Worm (Caenorhabditis elegans): ENCODE results near the gene T07D3.2.

Gene T07D3.2

DNA sequence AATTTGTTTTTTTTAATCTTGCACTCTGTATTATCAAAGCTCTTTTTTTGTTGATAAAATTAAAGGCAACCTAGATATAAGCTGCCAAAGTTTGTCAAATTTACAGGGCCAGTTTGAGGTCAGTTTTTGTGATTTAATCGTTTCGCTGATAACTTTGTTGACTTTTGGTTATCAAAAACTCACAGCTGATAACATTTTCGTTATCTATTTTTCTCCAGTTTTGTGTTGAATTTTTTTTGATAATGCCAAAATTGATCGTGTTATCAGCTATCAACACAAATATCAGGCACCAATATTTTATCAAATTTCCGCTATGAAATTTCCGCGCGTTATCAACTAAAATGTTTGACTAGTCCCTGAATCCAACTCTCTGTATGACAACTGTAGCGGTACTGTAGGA lies 13.5 kb downstream of the T07D3.2 start:
- no peak for TF ChIP-seq tag-97 (GFP tag; IDR thresholded peaks at IDR 0.05)
- TF ChIP-seq nhr-28 (tag; optimal IDR thresholded peaks at IDR 0.05) = peak; percentile 95
- TF ChIP-seq F26F4.8 (GFP tag; conservative IDR thresholded peaks at IDR 0.05) = no peak
- peak; percentile 32 to 91 for TF ChIP-seq unc-62 (GFP tag; optimal IDR thresholded peaks at IDR 0.05 in 1 of 2)
- TF ChIP-seq unc-62 (tag; optimal IDR thresholded peaks at IDR 0.05) = no peak
- peak; percentile 95 for TF ChIP-seq tra-1 (GFP tag; IDR thresholded peaks at IDR 0.05)
- TF ChIP-seq F44E2.7 (GFP tag; IDR thresholded peaks at IDR 0.05) = no peak
- TF ChIP-seq lin-38 (GFP tag; IDR thresholded peaks at IDR 0.05) = no peak
- TF ChIP-seq mes-2 (tag; optimal IDR thresholded peaks at IDR 0.05; ENCODE audit: poor library complexity, severe bottlenecking) = no peak
- peak; percentile 100 for TF ChIP-seq pqm-1 (tag; optimal IDR thresholded peaks at IDR 0.05)
- TF ChIP-seq snpc-1.2 (GFP tag; IDR thresholded peaks at IDR 0.05) = no peak
- TF ChIP-seq mxl-2 (GFP tag; conservative IDR thresholded peaks at IDR 0.05) = no peak
- TF ChIP-seq aha-1 (tag) = no peak
- TF ChIP-seq nhr-102 (tag; optimal IDR thresholded peaks at IDR 0.05) = peak; percentile 84
- TF ChIP-seq T26A8.4 (GFP tag; IDR thresholded peaks at IDR 0.05) = no peak
- peak; percentile 95 for TF ChIP-seq nhr-77 (tag; optimal IDR thresholded peaks at IDR 0.05)
- TF ChIP-seq unc-39 (tag; optimal IDR thresholded peaks at IDR 0.05) = no peak
- no peak for TF ChIP-seq nhr-111 (GFP tag; optimal IDR thresholded peaks at IDR 0.05)
- no peak for TF ChIP-seq hif-1 (tag; optimal IDR thresholded peaks at IDR 0.05)
- no peak for TF ChIP-seq F37D6.2 (tag; optimal IDR thresholded peaks at IDR 0.05)
- TF ChIP-seq mdl-1 (tag; optimal IDR thresholded peaks at IDR 0.05) = peak in 1 of 2 experiments; percentile 1
- TF ChIP-seq nhr-41 (GFP tag; IDR thresholded peaks at IDR 0.05) = peak; percentile 85; the same call in 1 of the 2 replicates
- TF ChIP-seq daf-8 (GFP tag; IDR thresholded peaks at IDR 0.05) = no peak
- peak; percentile 89 for TF ChIP-seq hlh-11 (tag; optimal IDR thresholded peaks at IDR 0.05)
- TF ChIP-seq lin-39 (tag; optimal IDR thresholded peaks at IDR 0.05) = no peak
- no peak for TF ChIP-seq vab-7 (GFP tag; IDR thresholded peaks at IDR 0.05)
- TF ChIP-seq lin-29 (GFP tag; IDR thresholded peaks at IDR 0.05) = no peak
- no peak for TF ChIP-seq spr-3 (GFP tag; optimal IDR thresholded peaks at IDR 0.05)
- peak; percentile 20 for TF ChIP-seq duxl-1 (tag; optimal IDR thresholded peaks at IDR 0.05; ENCODE audit: poor library complexity)
- TF ChIP-seq fkh-10 (GFP tag; optimal IDR thresholded peaks at IDR 0.05) = no peak
- no peak for TF ChIP-seq Y5F2A.4 (GFP tag; optimal IDR thresholded peaks at IDR 0.05)
- no peak for TF ChIP-seq daf-12 (tag; optimal IDR thresholded peaks at IDR 0.05)
- TF ChIP-seq lin-1 (GFP tag; IDR thresholded peaks at IDR 0.05) = peak; percentile 98
- TF ChIP-seq php-3 (GFP tag; IDR thresholded peaks at IDR 0.05) = peak; percentile 91
- no peak for TF ChIP-seq snpc-4 (tag; optimal IDR thresholded peaks at IDR 0.05)
- TF ChIP-seq zip-2 (tag; optimal IDR thresholded peaks at IDR 0.05) = no peak
- TF ChIP-seq attf-4 (tag; optimal IDR thresholded peaks at IDR 0.05) = no peak
- no peak for TF ChIP-seq T20F7.1 (GFP tag; optimal IDR thresholded peaks at IDR 0.05)
- peak; percentile 42; the same call in 1 of the 2 replicates for TF ChIP-seq ceh-20 (GFP tag; IDR thresholded peaks at IDR 0.05)
- TF ChIP-seq dpl-1 (GFP tag; optimal IDR thresholded peaks at IDR 0.05) = no peak
- no peak for TF ChIP-seq rbr-2 (tag; optimal IDR thresholded peaks at IDR 0.05)
- TF ChIP-seq lsy-2 (tag; optimal IDR thresholded peaks at IDR 0.05) = no peak
- no peak for TF ChIP-seq zag-1 (tag; optimal IDR thresholded peaks at IDR 0.05)
- TF ChIP-seq nhr-76 (tag; optimal IDR thresholded peaks at IDR 0.05) = no peak
- no peak for TF ChIP-seq ZK337.2 (GFP tag; IDR thresholded peaks at IDR 0.05)
- TF ChIP-seq hmg-1.1 (GFP tag; IDR thresholded peaks at IDR 0.05) = no peak
- peak; percentile 79 for TF ChIP-seq nhr-6 (tag; optimal IDR thresholded peaks at IDR 0.05)
- TF ChIP-seq daf-16 (GFP tag; optimal IDR thresholded peaks at IDR 0.05) = peak in 1 of 2 experiments; percentile 16
- TF ChIP-seq daf-16 (tag; optimal IDR thresholded peaks at IDR 0.05) = peak; percentile 97
- no peak for TF ChIP-seq dmd-8 (GFP tag; IDR thresholded peaks at IDR 0.05)
- TF ChIP-seq aly-2 (tag; optimal IDR thresholded peaks at IDR 0.05) = no peak
- no peak for TF ChIP-seq ctbp-1 (GFP tag; IDR thresholded peaks at IDR 0.05)
- no peak for TF ChIP-seq cey-2 (tag; optimal IDR thresholded peaks at IDR 0.05; ENCODE audit: borderline replicate concordance, insufficient read depth)

Measured in whole organism, L4 larva.